Fruit fly (Drosophila melanogaster) whole organism, prepupa: ENCODE data around the gene CG4822.

Source experiments
- Blimp-1 ChIP-seq: fragments of 200-800 bp; sonication (Bioruptor generic); optimal IDR thresholded peaks from 3 replicates; lab custom pipeline; 2017; ENCODE audit warnings: missing biosample characterization, missing genetic modification characterization, mild to moderate bottlenecking, moderate library complexity, missing genetic modification reagents
- CG10631 ChIP-seq: fragments of 200-800 bp; sonication (Bioruptor generic); optimal IDR thresholded peaks from 2 replicates; lab custom pipeline; 2016; ENCODE audit warnings: missing biosample characterization, missing genetic modification characterization
- CG10669 ChIP-seq: fragments of 200-800 bp; sonication (Bioruptor generic); optimal IDR thresholded peaks from 3 replicates; lab custom pipeline; 2018; ENCODE audit warnings: missing biosample characterization, mild to moderate bottlenecking, missing genetic modification characterization, moderate library complexity
- CG11762 ChIP-seq: fragments of 200-800 bp; sonication (Bioruptor generic); optimal IDR thresholded peaks from 3 replicates; lab custom pipeline; 2016; ENCODE audit warnings: missing biosample characterization, missing genetic modification characterization; ENCODE audit not compliant: insufficient read depth
- CG11902 ChIP-seq: fragments of 200-800 bp; sonication (Bioruptor generic); optimal IDR thresholded peaks from 3 replicates; lab custom pipeline; 2016; ENCODE audit warnings: missing biosample characterization, missing genetic modification characterization
- CG15336 ChIP-seq: fragments of 200-800 bp; sonication (Bioruptor generic); IDR thresholded peaks from 2 replicates; pipeline ENCODE4 v1.3.6; 2022; ENCODE audit warnings: missing biosample characterization, missing genetic modification characterization
- CG3032 ChIP-seq: fragments of 200-800 bp; optimal IDR thresholded peaks from 2 replicates; lab custom pipeline; 2019; ENCODE audit warnings: missing biosample characterization, mild to moderate bottlenecking, missing genetic modification characterization, moderate library complexity
- CG31627 ChIP-seq: fragments of 200-800 bp; sonication (Bioruptor generic); optimal IDR thresholded peaks from 3 replicates; lab custom pipeline; 2016; ENCODE audit warnings: missing biosample characterization, missing genetic modification characterization
- CG32006 ChIP-seq: fragments of 200-800 bp; sonication (Bioruptor generic); optimal IDR thresholded peaks from 3 replicates; lab custom pipeline; 2017; ENCODE audit warnings: missing biosample characterization, mild to moderate bottlenecking, missing genetic modification characterization
- CG34406 ChIP-seq: fragments of 200-800 bp; sonication (Bioruptor generic); optimal IDR thresholded peaks from 3 replicates; lab custom pipeline; 2016; ENCODE audit warnings: missing biosample characterization, missing genetic modification characterization
- CG3919 ChIP-seq: fragments of 200-800 bp; sonication (Bioruptor generic); optimal IDR thresholded peaks from 3 replicates; lab custom pipeline; 2016; ENCODE audit warnings: missing biosample characterization, missing genetic modification characterization
- CG4318 ChIP-seq: fragments of 200-800 bp; sonication (Bioruptor generic); optimal IDR thresholded peaks from 3 replicates; lab custom pipeline; 2017; ENCODE audit warnings: missing biosample characterization, mild to moderate bottlenecking, missing genetic modification characterization
- CG6276 ChIP-seq: fragments of 200-800 bp; sonication (Bioruptor generic); optimal IDR thresholded peaks from 2 replicates; lab custom pipeline; 2017; ENCODE audit warnings: missing biosample characterization, mild to moderate bottlenecking, missing genetic modification characterization
- CG6808 ChIP-seq: fragments of 200-800 bp; sonication (Bioruptor generic); optimal IDR thresholded peaks from 3 replicates; lab custom pipeline; 2017; ENCODE audit warnings: missing biosample characterization, missing genetic modification characterization, mild to moderate bottlenecking, moderate library complexity, missing genetic modification reagents
- CG7368 ChIP-seq: fragments of 200-800 bp; sonication (Bioruptor generic); optimal IDR thresholded peaks from 3 replicates; lab custom pipeline; 2016; ENCODE audit warnings: missing biosample characterization, missing genetic modification characterization
- CG8119 ChIP-seq: fragments of 200-800 bp; sonication (Bioruptor generic); IDR thresholded peaks from 3 replicates; pipeline ENCODE4 v1.3.6; 2022; ENCODE audit warnings: missing biosample characterization, missing genetic modification characterization
- CG8319 ChIP-seq: fragments of 200-800 bp; sonication (Bioruptor generic); optimal IDR thresholded peaks from 3 replicates; lab custom pipeline; 2016; ENCODE audit warnings: missing biosample characterization, missing genetic modification characterization
- CG8632 ChIP-seq: fragments of 200-800 bp; sonication (Bioruptor generic); optimal IDR thresholded peaks from 3 replicates; lab custom pipeline; 2016; ENCODE audit warnings: missing biosample characterization, missing genetic modification characterization
- Eip78C ChIP-seq: fragments of 200-800 bp; sonication (Bioruptor generic); peaks from one replicate; lab custom pipeline; 2016; ENCODE audit warnings: missing biosample characterization, missing genetic modification characterization
- Eip93F ChIP-seq: fragments of 200-800 bp; sonication (Bioruptor generic); optimal IDR thresholded peaks from 2 replicates; lab custom pipeline; 2016; ENCODE audit warnings: missing biosample characterization, mild to moderate bottlenecking, missing genetic modification characterization
- Ets21C ChIP-seq: fragments of 200-800 bp; sonication (Bioruptor generic); optimal IDR thresholded peaks from 3 replicates; lab custom pipeline; 2016; ENCODE audit warnings: missing biosample characterization, missing genetic modification characterization
- Ets96B ChIP-seq: fragments of 200-800 bp; optimal IDR thresholded peaks from 2 replicates; lab custom pipeline; 2019; ENCODE audit warnings: missing biosample characterization, mild to moderate bottlenecking, missing genetic modification characterization, moderate library complexity
- Gug ChIP-seq: fragments of 200-800 bp; sonication (Bioruptor generic); IDR thresholded peaks from 2 replicates; pipeline ENCODE4 v1.3.6; 2022; ENCODE audit warnings: missing biosample characterization, missing genetic modification characterization
- Hr38 ChIP-seq: sonication (Bioruptor generic); optimal IDR thresholded peaks from 2 replicates; lab custom pipeline; 2016; ENCODE audit warnings: missing biosample characterization, missing genetic modification characterization
- Hr39 ChIP-seq: fragments of 200-800 bp; sonication (Bioruptor generic); optimal IDR thresholded peaks from 2 replicates; lab custom pipeline; 2016; ENCODE audit warnings: missing biosample characterization, missing genetic modification characterization
- Hr4 ChIP-seq: fragments of 200-800 bp; sonication (Bioruptor generic); optimal IDR thresholded peaks from 3 replicates; lab custom pipeline; 2016; ENCODE audit warnings: missing biosample characterization, missing genetic modification characterization
- Lpt ChIP-seq: fragments of 200-800 bp; sonication (Bioruptor generic); optimal IDR thresholded peaks from 3 replicates; lab custom pipeline; 2016; ENCODE audit warnings: missing biosample characterization, missing genetic modification characterization
- Smox ChIP-seq: fragments of 200-800 bp; sonication (Bioruptor generic); optimal IDR thresholded peaks from 3 replicates; lab custom pipeline; 2016; ENCODE audit warnings: missing biosample characterization, missing genetic modification characterization
- Sox102F ChIP-seq: fragments of 200-800 bp; sonication (Bioruptor generic); optimal IDR thresholded peaks from 2 replicates; lab custom pipeline; 2016; ENCODE audit warnings: missing biosample characterization, mild to moderate bottlenecking, missing genetic modification characterization
- Sox14 ChIP-seq: fragments of 200-800 bp; sonication (Bioruptor generic); optimal IDR thresholded peaks from 3 replicates; lab custom pipeline; 2016; ENCODE audit warnings: missing biosample characterization, missing genetic modification characterization
- Sox15 ChIP-seq: fragments of 200-800 bp; sonication (Bioruptor generic); optimal IDR thresholded peaks from 3 replicates; lab custom pipeline; 2016; ENCODE audit warnings: missing biosample characterization, missing genetic modification characterization
- achi ChIP-seq: fragments of 200-800 bp; sonication (Bioruptor generic); optimal IDR thresholded peaks from 3 replicates; lab custom pipeline; 2016; ENCODE audit warnings: missing biosample characterization, missing genetic modification characterization
- acj6 ChIP-seq: fragments of 200-800 bp; sonication (Bioruptor generic); optimal IDR thresholded peaks from 3 replicates; lab custom pipeline; 2016; ENCODE audit warnings: missing biosample characterization, missing genetic modification characterization
- cyc ChIP-seq: fragments of 200-800 bp; sonication (Bioruptor generic); optimal IDR thresholded peaks from 3 replicates; lab custom pipeline; 2016; ENCODE audit warnings: missing biosample characterization, missing genetic modification characterization
- eg ChIP-seq: fragments of 200-800 bp; sonication (Bioruptor generic); IDR thresholded peaks from 3 replicates; pipeline ENCODE4 v1.3.6; 2022; ENCODE audit warnings: missing biosample characterization, missing genetic modification characterization
- esn ChIP-seq: fragments of 200-800 bp; sonication (Bioruptor generic); optimal IDR thresholded peaks from 2 replicates; lab custom pipeline; 2016; ENCODE audit warnings: missing biosample characterization, mild to moderate bottlenecking, missing genetic modification characterization, moderate library complexity
- fd59A ChIP-seq: fragments of 200-800 bp; sonication (Bioruptor generic); optimal IDR thresholded peaks from 2 replicates; lab custom pipeline; 2017; ENCODE audit warnings: missing biosample characterization, mild to moderate bottlenecking, missing genetic modification characterization, missing genetic modification reagents
- fd85E ChIP-seq: fragments of 200-800 bp; sonication (Bioruptor generic); optimal IDR thresholded peaks from 3 replicates; lab custom pipeline; 2016; ENCODE audit warnings: missing biosample characterization, missing genetic modification characterization
- fkh ChIP-seq: fragments of 200-800 bp; sonication (Bioruptor generic); optimal IDR thresholded peaks from 3 replicates; lab custom pipeline; 2017; ENCODE audit warnings: missing biosample characterization, mild to moderate bottlenecking, missing genetic modification characterization, moderate library complexity
- lz ChIP-seq: fragments of 200-800 bp; sonication (Bioruptor generic); optimal IDR thresholded peaks from 3 replicates; lab custom pipeline; 2016; ENCODE audit warnings: missing biosample characterization, missing genetic modification characterization
- net ChIP-seq: fragments of 200-800 bp; sonication (Bioruptor generic); optimal IDR thresholded peaks from 3 replicates; lab custom pipeline; 2016; ENCODE audit warnings: missing biosample characterization, missing genetic modification characterization
- pdm3 ChIP-seq: fragments of 200-800 bp; sonication (Bioruptor generic); optimal IDR thresholded peaks from 3 replicates; lab custom pipeline; 2016; ENCODE audit warnings: missing biosample characterization, missing genetic modification characterization
- salr ChIP-seq, 2 experiments: fragments of 200-800 bp; sonication (Bioruptor generic); optimal IDR thresholded peaks; 3 replicates each; lab custom pipeline; 2016 to 2018; ENCODE audit warnings: missing biosample characterization in 2 of 2, missing genetic modification characterization in 2 of 2, mild to moderate bottlenecking in 1 of 2
- spab ChIP-seq: fragments of 200-800 bp; sonication (Bioruptor generic); optimal IDR thresholded peaks from 2 replicates; lab custom pipeline; 2017; ENCODE audit warnings: missing biosample characterization, mild to moderate bottlenecking, missing genetic modification characterization, missing genetic modification reagents
- ss ChIP-seq, 2 experiments: fragments of 200-800 bp; sonication (Bioruptor generic); optimal IDR thresholded peaks; 2 replicates in 1 of 2; 3 replicates in 1 of 2; lab custom pipeline; 2017 to 2018; ENCODE audit warnings: mild to moderate bottlenecking in 2 of 2, missing biosample characterization in 2 of 2, missing genetic modification characterization in 2 of 2, moderate library complexity in 1 of 2
- svp ChIP-seq: fragments of 200-800 bp; sonication (Bioruptor generic); peaks from one replicate; lab custom pipeline; 2016; ENCODE audit warnings: missing biosample characterization, missing genetic modification characterization
- topi ChIP-seq: fragments of 200-800 bp; sonication (Bioruptor generic); optimal IDR thresholded peaks from 3 replicates; lab custom pipeline; 2016; ENCODE audit warnings: missing biosample characterization, missing genetic modification characterization

CG4822 gene

dm6 chr2L:94096-94495 lies 27.5 kb downstream of the CG4822 start:
- TF ChIP-seq lz (no peak), Blimp-1 (GFP tag; lab: Kevin White, UChicago) (peak; percentile 38)
- TF ChIP-seq, all 60 proteins: peak for 1

- no peak for TF ChIP-seq CG10631 (GFP tag; lab: Kevin White, UChicago)
- no peak for TF ChIP-seq Hr4 (GFP tag; lab: Kevin White, UChicago)
- TF ChIP-seq net (GFP tag; lab: Kevin White, UChicago): peak; percentile 77
- no peak for TF ChIP-seq CG8632
- no peak for TF ChIP-seq eg (GFP tag; lab: Robert Waterston, UW)
- TF ChIP-seq Smox (GFP tag; lab: Kevin White, UChicago): no peak
- TF ChIP-seq Eip93F (GFP tag; lab: Kevin White, UChicago): no peak
- no peak for TF ChIP-seq esn (GFP tag; lab: Kevin White, UChicago)
- TF ChIP-seq fkh: no peak
- TF ChIP-seq CG8119 (GFP tag; lab: Robert Waterston, UW): peak; percentile 18; the same call in 1 of the 3 replicates
- no peak for TF ChIP-seq CG7368
- TF ChIP-seq Blimp-1 (GFP tag; lab: Kevin White, UChicago): no peak
- peak; percentile 38 for TF ChIP-seq Eip78C (GFP tag; lab: Kevin White, UChicago)
Observed at dm6 chr2L:92993-93392, 28.6 kb downstream of the CG4822 start.

DNA sequence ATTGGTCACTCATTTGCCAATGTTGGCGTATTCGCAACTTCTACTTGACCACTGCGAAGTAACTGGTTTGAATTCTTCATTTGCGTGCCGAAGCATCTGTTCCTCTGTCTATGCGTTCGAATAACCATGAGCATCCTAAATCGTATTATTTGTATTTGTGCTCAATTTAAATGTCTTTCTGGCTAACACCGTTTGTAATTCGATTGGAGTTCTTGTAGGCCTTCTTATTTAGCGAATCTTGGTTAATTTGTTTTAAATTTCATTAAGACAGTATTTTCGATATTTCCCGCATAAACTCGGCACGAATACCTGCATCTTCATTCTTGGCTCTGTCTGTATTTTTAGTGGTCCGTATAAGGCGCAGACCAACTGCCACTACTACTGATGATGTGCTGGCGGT lies 29.7 kb downstream of the CG4822 start:
- TF ChIP-seq Gug (GFP tag; lab: Robert Waterston, UW) (no peak), ss (GFP tag; optimal IDR thresholded peaks at IDR 0.05; lab: Kevin White, UChicago) (peak; percentile 90 to 98), Hr39 (no peak), salr (GFP tag; optimal IDR thresholded peaks at IDR 0.05; lab: Kevin White, UChicago) (peak in 1 of 2 experiments; percentile 63), fd59A (GFP tag; lab: Kevin White, UChicago) (peak; percentile 81), pdm3 (GFP tag; lab: Kevin White, UChicago) (peak; percentile 70), cyc (GFP tag; lab: Kevin White, UChicago) (peak; percentile 59), CG6808 (GFP tag; lab: Kevin White, UChicago) (peak; percentile 88), CG8319 (GFP tag; lab: Kevin White, UChicago) (no peak), Ets96B (peak; percentile 87), Hr4 (GFP tag; lab: Kevin White, UChicago) (peak; percentile 42), achi (GFP tag; lab: Kevin White, UChicago) (no peak), CG4318 (GFP tag; lab: Kevin White, UChicago) (peak; percentile 13), fd85E (GFP tag; lab: Kevin White, UChicago) (peak; percentile 6), CG15336 (GFP tag; lab: Robert Waterston, UW) (peak; percentile 72), CG3919 (GFP tag; lab: Kevin White, UChicago) (peak; percentile 83), CG31627 (GFP tag; lab: Kevin White, UChicago) (peak; percentile 72), Sox14 (GFP tag; lab: Kevin White, UChicago) (peak; percentile 81), esn (GFP tag; lab: Kevin White, UChicago) (peak; percentile 83), svp (GFP tag; lab: Kevin White, UChicago) (no peak), Ets21C (peak; percentile 62), Eip78C (GFP tag; lab: Kevin White, UChicago) (peak; percentile 95), Eip93F (GFP tag; lab: Kevin White, UChicago) (peak; percentile 72), Lpt (GFP tag; lab: Kevin White, UChicago) (peak; percentile 73), topi (GFP tag; lab: Kevin White, UChicago) (peak; percentile 79), CG32006 (GFP tag; lab: Kevin White, UChicago) (peak; percentile 67), CG34406 (GFP tag; lab: Kevin White, UChicago) (peak; percentile 74), spab (no peak), CG3032 (tag; lab: Kevin White, UChicago) (peak; percentile 89), CG10669 (GFP tag; lab: Kevin White, UChicago) (peak; percentile 83), lz (peak; percentile 75), CG6276 (GFP tag; lab: Kevin White, UChicago) (no peak), Sox102F (GFP tag; lab: Kevin White, UChicago) (no peak), CG8119 (GFP tag; lab: Robert Waterston, UW) (peak; percentile 71; the same call in 2 of the 3 replicates), CG11902 (GFP tag; lab: Kevin White, UChicago) (no peak), acj6 (GFP tag; lab: Kevin White, UChicago) (peak; percentile 76), Smox (GFP tag; lab: Kevin White, UChicago) (no peak), Blimp-1 (GFP tag; lab: Kevin White, UChicago) (peak; percentile 71), Sox15 (GFP tag; lab: Kevin White, UChicago) (peak; percentile 3), fkh (no peak), Hr38 (no peak), CG11762 (GFP tag; lab: Kevin White, UChicago) (peak; percentile 69)
